Fruit fly (Drosophila melanogaster) whole organism, embryonic: Measurements from ENCODE around the gene upSET.

Experiments
- B-H2 ChIP-seq: fragments of 200-800 bp; sonication (Bioruptor generic); optimal IDR thresholded peaks from 2 replicates; lab custom pipeline; 2018; ENCODE audit warnings: missing biosample characterization, mild to moderate bottlenecking, missing genetic modification characterization
- CG12104 ChIP-seq: fragments of 200-800 bp; sonication (Bioruptor generic); optimal IDR thresholded peaks from 3 replicates; lab custom pipeline; 2016; ENCODE audit warnings: missing biosample characterization, missing genetic modification characterization
- CG12236 ChIP-seq: fragments of 200-800 bp; sonication (Bioruptor generic); optimal IDR thresholded peaks from 2 replicates; lab custom pipeline; 2016; ENCODE audit warnings: missing biosample characterization, missing genetic modification characterization
- CG13775 ChIP-seq: fragments of 200-800 bp; sonication (Bioruptor generic); optimal IDR thresholded peaks from 3 replicates; lab custom pipeline; 2017; ENCODE audit warnings: missing biosample characterization, mild to moderate bottlenecking, missing genetic modification characterization
- CG15073 ChIP-seq: fragments of 200-800 bp; sonication (Bioruptor generic); optimal IDR thresholded peaks from 2 replicates; lab custom pipeline; 2016; ENCODE audit warnings: missing biosample characterization, missing genetic modification characterization
- CG15601 ChIP-seq: fragments of 200-800 bp; sonication (Bioruptor generic); optimal IDR thresholded peaks from 3 replicates; lab custom pipeline; 2019; ENCODE audit warnings: missing biosample characterization, mild to moderate bottlenecking, missing genetic modification characterization, moderate library complexity
- CG18476 ChIP-seq: fragments of 200-800 bp; sonication (Bioruptor generic); optimal IDR thresholded peaks from 2 replicates; lab custom pipeline; 2016; ENCODE audit warnings: missing biosample characterization, mild to moderate bottlenecking, missing genetic modification characterization
- CG18764 ChIP-seq: fragments of 200-800 bp; sonication (Bioruptor generic); optimal IDR thresholded peaks from 3 replicates; lab custom pipeline; 2016; ENCODE audit warnings: missing biosample characterization, missing genetic modification characterization
- CG3838 ChIP-seq: fragments of 200-800 bp; sonication (Bioruptor generic); optimal IDR thresholded peaks from 3 replicates; lab custom pipeline; 2016; ENCODE audit warnings: missing biosample characterization, missing genetic modification characterization
- CG4404 ChIP-seq: fragments of 200-800 bp; sonication (Bioruptor generic); IDR thresholded peaks from 2 replicates; pipeline ENCODE4 v1.3.6; 2022; ENCODE audit warnings: missing biosample characterization, missing genetic modification characterization
- CG6175 ChIP-seq: fragments of 200-800 bp; sonication (Bioruptor generic); IDR thresholded peaks from 3 replicates; pipeline ENCODE4 v1.3.6; 2022; ENCODE audit warnings: missing biosample characterization, missing genetic modification characterization
- CG7786 ChIP-seq: fragments of 200-800 bp; sonication (Bioruptor generic); optimal IDR thresholded peaks from 2 replicates; lab custom pipeline; 2016; ENCODE audit warnings: missing biosample characterization, missing genetic modification characterization
- CG8478 ChIP-seq: fragments of >200 bp; optimal IDR thresholded peaks from 2 replicates; lab custom pipeline; 2018
- CG9437 ChIP-seq: fragments of 200-800 bp; sonication (Bioruptor generic); optimal IDR thresholded peaks from 2 replicates; lab custom pipeline; 2018; ENCODE audit warnings: missing biosample characterization, mild to moderate bottlenecking, missing genetic modification characterization
- CG9817 ChIP-seq: fragments of 200-800 bp; sonication (Bioruptor generic); optimal IDR thresholded peaks from 2 replicates; lab custom pipeline; 2018; ENCODE audit warnings: missing biosample characterization, mild to moderate bottlenecking, missing genetic modification characterization, moderate library complexity
- CTCF ChIP-seq: fragments of 200-800 bp; sonication (Bioruptor generic); optimal IDR thresholded peaks from 2 replicates; lab custom pipeline; 2017; ENCODE audit warnings: missing biosample characterization, mild to moderate bottlenecking, missing genetic modification characterization, moderate library complexity
- D19A ChIP-seq: fragments of 200-800 bp; optimal IDR thresholded peaks from 3 replicates; lab custom pipeline; 2019; ENCODE audit warnings: missing biosample characterization, mild to moderate bottlenecking, missing genetic modification characterization, moderate library complexity
- Dp ChIP-seq: fragments of 200-800 bp; sonication (Bioruptor generic); optimal IDR thresholded peaks from 2 replicates; lab custom pipeline; 2018; ENCODE audit warnings: missing biosample characterization, mild to moderate bottlenecking, missing genetic modification characterization, moderate library complexity
- Dref ChIP-seq: fragments of 200-800 bp; sonication (Bioruptor generic); IDR thresholded peaks from 2 replicates; pipeline ENCODE4 v1.3.6; 2022; ENCODE audit warnings: missing biosample characterization, missing genetic modification characterization
- Hr39 ChIP-seq: fragments of >200 bp; optimal IDR thresholded peaks from 2 replicates; lab custom pipeline; 2017
- Hr78 ChIP-seq, 2 experiments: fragments of 200-800 bp in 1 of 2; fragments of >200 bp in 1 of 2; sonication (Bioruptor generic) in 1 of 2; optimal IDR thresholded peaks; 2 replicates each; lab custom pipeline; 2017 to 2019; ENCODE audit warnings: missing biosample characterization in 2 of 2, missing genetic modification characterization in 2 of 2, mild to moderate bottlenecking in 1 of 2, moderate library complexity in 1 of 2
- Hsf ChIP-seq: fragments of 200-800 bp; sonication (Bioruptor generic); optimal IDR thresholded peaks from 3 replicates; lab custom pipeline; 2016; ENCODE audit warnings: missing biosample characterization, missing genetic modification characterization
- Lhr ChIP-seq: fragments of 200-800 bp; sonication (Bioruptor generic); optimal IDR thresholded peaks from 3 replicates; lab custom pipeline; 2017; ENCODE audit warnings: mild to moderate bottlenecking, missing biosample characterization, missing genetic modification reagents, missing genetic modification characterization
- MBD-R2 ChIP-seq: fragments of 200-800 bp; sonication (Bioruptor generic); IDR thresholded peaks from 2 replicates; pipeline ENCODE4 v1.3.6; 2022; ENCODE audit warnings: missing biosample characterization, missing genetic modification characterization
- Meics ChIP-seq: fragments of 200-800 bp; sonication (Bioruptor generic); optimal IDR thresholded peaks from 2 replicates; lab custom pipeline; 2017; ENCODE audit warnings: missing biosample characterization, mild to moderate bottlenecking, missing genetic modification characterization
- NC2β ChIP-seq: fragments of 200-800 bp; sonication (Bioruptor generic); optimal IDR thresholded peaks from 2 replicates; lab custom pipeline; 2016; ENCODE audit warnings: missing biosample characterization, missing genetic modification characterization
- Opbp ChIP-seq: fragments of 200-800 bp; sonication (Bioruptor generic); IDR thresholded peaks from 3 replicates; pipeline ENCODE4 v1.3.6; 2022; ENCODE audit warnings: missing biosample characterization, missing genetic modification characterization; ENCODE audit not compliant: partially characterized antibody
- Optix ChIP-seq: fragments of 200-800 bp; sonication (Bioruptor generic); IDR thresholded peaks from 3 replicates; pipeline ENCODE4 v1.3.6; 2022; ENCODE audit warnings: missing biosample characterization, missing genetic modification characterization
- Scr ChIP-seq: fragments of 200-800 bp; sonication (Bioruptor generic); IDR thresholded peaks from 2 replicates; pipeline ENCODE4 v1.3.6; 2022; ENCODE audit warnings: missing biosample characterization, missing genetic modification characterization; ENCODE audit not compliant: partially characterized antibody
- Sry-δ ChIP-seq: fragments of 200-800 bp; sonication (Bioruptor generic); optimal IDR thresholded peaks from 2 replicates; lab custom pipeline; 2016; ENCODE audit warnings: missing biosample characterization, missing genetic modification characterization
- Stat92E ChIP-seq, 3 experiments: fragments of >200 bp in 2 of 3; fragments of 200-800 bp in 1 of 3; sonication (Bioruptor generic) in 1 of 3; optimal IDR thresholded peaks; 2 replicates each; lab custom pipeline; 2017 to 2019; ENCODE audit warnings: missing biosample characterization in 3 of 3, missing genetic modification characterization in 3 of 3, mild to moderate bottlenecking in 1 of 3, moderate library complexity in 1 of 3
- Usf ChIP-seq: fragments of 200-800 bp; sonication (Bioruptor generic); optimal IDR thresholded peaks from 2 replicates; lab custom pipeline; 2017; ENCODE audit warnings: missing genotype, missing biosample characterization, missing genetic modification characterization
- Xrp1 ChIP-seq: fragments of 200-800 bp; sonication (Bioruptor generic); IDR thresholded peaks from 2 replicates; pipeline ENCODE4 v1.3.6; 2022; ENCODE audit warnings: missing biosample characterization, missing genetic modification characterization
- al ChIP-seq: fragments of 200-800 bp; sonication (Bioruptor generic); IDR thresholded peaks from 2 replicates; pipeline ENCODE4 v1.3.6; 2022; ENCODE audit warnings: missing biosample characterization, missing genetic modification characterization
- ap ChIP-seq: fragments of 200-800 bp; sonication (Bioruptor generic); IDR thresholded peaks from 2 replicates; pipeline ENCODE4 v1.3.6; 2022; ENCODE audit warnings: missing biosample characterization, missing genetic modification characterization
- ase ChIP-seq: fragments of 200-800 bp; sonication (Bioruptor generic); IDR thresholded peaks from 3 replicates; pipeline ENCODE4 v1.3.6; 2022; ENCODE audit warnings: missing biosample characterization, missing genetic modification characterization
- bcd ChIP-seq: fragments of 200-800 bp; sonication (Bioruptor generic); optimal IDR thresholded peaks from 2 replicates; lab custom pipeline; 2017; ENCODE audit warnings: missing biosample characterization, mild to moderate bottlenecking, missing genetic modification characterization
- cato ChIP-seq: fragments of 200-800 bp; sonication (Bioruptor generic); optimal IDR thresholded peaks from 2 replicates; lab custom pipeline; 2016; ENCODE audit warnings: missing biosample characterization, missing genetic modification characterization, borderline replicate concordance
- ci ChIP-seq: fragments of 200-800 bp; sonication (Bioruptor generic); IDR thresholded peaks from 3 replicates; pipeline ENCODE4 v1.3.6; 2022; ENCODE audit warnings: missing biosample characterization, missing genetic modification characterization
- danr ChIP-seq: fragments of 200-800 bp; sonication (Bioruptor generic); IDR thresholded peaks from 2 replicates; pipeline ENCODE4 v1.3.6; 2022; ENCODE audit warnings: missing biosample characterization, missing genetic modification characterization
- exex ChIP-seq: fragments of 200-800 bp; sonication (Bioruptor generic); optimal IDR thresholded peaks from 4 replicates; lab custom pipeline; 2018; ENCODE audit warnings: missing biosample characterization, mild to moderate bottlenecking, missing genetic modification characterization, moderate library complexity
- gcm ChIP-seq: fragments of 200-800 bp; sonication (Bioruptor generic); optimal IDR thresholded peaks from 2 replicates; lab custom pipeline; 2019; ENCODE audit warnings: missing biosample characterization, mild to moderate bottlenecking, missing genetic modification characterization, moderate library complexity
- gem ChIP-seq: fragments of 200-800 bp; sonication (Bioruptor generic); optimal IDR thresholded peaks from 2 replicates; lab custom pipeline; 2019; ENCODE audit warnings: missing biosample characterization, mild to moderate bottlenecking, missing genetic modification characterization, moderate library complexity
- ken ChIP-seq: fragments of 200-800 bp; sonication (Bioruptor generic); IDR thresholded peaks from 3 replicates; pipeline ENCODE4 v1.3.6; 2022; ENCODE audit warnings: missing biosample characterization, missing genetic modification characterization
- nom ChIP-seq: fragments of 200-800 bp; sonication (Bioruptor generic); optimal IDR thresholded peaks from 2 replicates; lab custom pipeline; 2017; ENCODE audit warnings: missing biosample characterization, missing genetic modification characterization, mild to moderate bottlenecking, moderate library complexity, missing genetic modification reagents
- onecut ChIP-seq: fragments of 200-800 bp; sonication (Bioruptor generic); IDR thresholded peaks from 2 replicates; pipeline ENCODE4 v1.3.6; 2022; ENCODE audit warnings: missing biosample characterization, missing genetic modification characterization
- pb ChIP-seq: fragments of 200-800 bp; sonication (Bioruptor generic); optimal IDR thresholded peaks from 3 replicates; lab custom pipeline; 2016; ENCODE audit warnings: missing biosample characterization, missing genetic modification characterization
- prd ChIP-seq, 3 experiments: fragments of >200 bp in 2 of 3; fragments of 200-800 bp in 1 of 3; sonication (Bioruptor generic) in 1 of 3; optimal IDR thresholded peaks in 2 of 3; IDR thresholded peaks in 1 of 3; 2 replicates in 2 of 3; 3 replicates in 1 of 3; pipeline versions ENCODE4 v1.3.6 to Lab custom; 2017 to 2022; ENCODE audit warnings: missing biosample characterization in 1 of 3, missing genetic modification characterization in 1 of 3
- sisA ChIP-seq: fragments of 200-800 bp; sonication (Bioruptor generic); IDR thresholded peaks from 2 replicates; pipeline ENCODE4 v1.3.6; 2022; ENCODE audit warnings: missing biosample characterization, missing genetic modification characterization
- tap ChIP-seq: fragments of 200-800 bp; optimal IDR thresholded peaks from 3 replicates; lab custom pipeline; 2019; ENCODE audit warnings: missing biosample characterization, mild to moderate bottlenecking, missing genetic modification characterization, moderate library complexity
- tio ChIP-seq: fragments of 200-800 bp; sonication (Bioruptor generic); optimal IDR thresholded peaks from 2 replicates; lab custom pipeline; 2017; ENCODE audit warnings: missing biosample characterization, missing genetic modification characterization, inconsistent platforms
- tll ChIP-seq, 2 experiments: fragments of 200-800 bp in 1 of 2; fragments of >200 bp in 1 of 2; sonication (Bioruptor generic) in 1 of 2; optimal IDR thresholded peaks; 2 replicates each; lab custom pipeline; 2017 to 2019; ENCODE audit warnings: missing biosample characterization in 2 of 2, missing genetic modification characterization in 2 of 2, mild to moderate bottlenecking in 1 of 2, moderate library complexity in 1 of 2
- trem ChIP-seq: fragments of 200-800 bp; optimal IDR thresholded peaks from 3 replicates; lab custom pipeline; 2019; ENCODE audit warnings: missing biosample characterization, mild to moderate bottlenecking, missing genetic modification characterization, moderate library complexity

upSET gene

DNA sequence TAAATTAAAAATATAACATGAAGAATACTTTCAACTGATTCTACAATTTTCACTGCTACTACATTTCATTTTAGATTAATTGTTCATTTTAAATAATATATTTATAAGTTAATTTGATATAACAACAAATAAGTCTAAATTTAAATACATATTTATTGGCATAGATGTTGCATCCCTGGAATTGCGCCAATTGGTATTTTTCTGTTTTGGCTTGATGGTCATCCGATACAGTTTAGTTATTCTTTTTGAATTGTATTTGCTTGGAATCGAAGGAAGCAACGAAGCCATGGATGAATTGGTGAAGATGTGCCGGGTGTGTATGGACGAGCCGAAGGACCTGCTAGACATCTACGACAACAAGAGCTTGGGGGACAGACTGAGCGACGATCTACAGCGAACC is 4.9 kb upstream of the upSET start, which contains the start of gene CG17361 (continued):
- TF ChIP-seq CG12104, result no peak
- no peak for TF ChIP-seq CTCF (GFP tag; lab: Kevin White, UChicago)
- TF ChIP-seq Usf, result no peak
- TF ChIP-seq D19A, result peak; percentile 19
- no peak for TF ChIP-seq CG7786 (GFP tag; lab: Kevin White, UChicago)
- TF ChIP-seq CG4404 (GFP tag; lab: Robert Waterston, UW), result no peak
- no peak for TF ChIP-seq Xrp1
- TF ChIP-seq ase, result no peak
- TF ChIP-seq Sry-δ, result no peak
- TF ChIP-seq CG8478 (lab: Kevin White, UChicago), result no peak
- no peak for TF ChIP-seq ken (GFP tag; lab: Robert Waterston, UW)
- no peak for TF ChIP-seq Hsf
- no peak for TF ChIP-seq NC2β
- TF ChIP-seq gcm (GFP tag; lab: Kevin White, UChicago), result no peak
- TF ChIP-seq MBD-R2 (GFP tag; lab: Robert Waterston, UW), result peak; percentile 77
- TF ChIP-seq Dp, result peak; percentile 23
- no peak for TF ChIP-seq Hr78 (GFP tag; optimal IDR thresholded peaks at IDR 0.05; lab: Kevin White, UChicago)
- TF ChIP-seq ci, result no peak
- no peak for TF ChIP-seq CG3838 (GFP tag; lab: Kevin White, UChicago)
- no peak for TF ChIP-seq CG13775 (GFP tag; lab: Kevin White, UChicago)
- no peak for TF ChIP-seq CG6175 (GFP tag; lab: Robert Waterston, UW)
- TF ChIP-seq Meics, result no peak
- no peak for TF ChIP-seq Opbp (GFP tag; lab: Robert Waterston, UW)
- TF ChIP-seq prd (optimal IDR thresholded peaks at IDR 0.05; lab: Kevin White, UChicago), result no peak
- no peak for TF ChIP-seq prd (GFP tag; IDR thresholded peaks at IDR 0.05; lab: Robert Waterston, UW)
- no peak for TF ChIP-seq cato (GFP tag; lab: Kevin White, UChicago)
- TF ChIP-seq CG9817 (tag; lab: Kevin White, UChicago), result no peak
- peak; percentile 22 for TF ChIP-seq trem (tag; lab: Kevin White, UChicago)
- TF ChIP-seq onecut (GFP tag; lab: Robert Waterston, UW), result no peak
- TF ChIP-seq CG15601 (tag; lab: Kevin White, UChicago), result no peak
- no peak for TF ChIP-seq sisA (GFP tag; lab: Robert Waterston, UW)
- peak; percentile 27 for TF ChIP-seq gem (tag; lab: Kevin White, UChicago)
- no peak for TF ChIP-seq tio
- TF ChIP-seq Hr39, result no peak
- no peak for TF ChIP-seq CG18476 (GFP tag; lab: Kevin White, UChicago)
- no peak for TF ChIP-seq Stat92E (GFP tag; optimal IDR thresholded peaks at IDR 0.05; lab: Kevin White, UChicago)
- TF ChIP-seq CG9437, result no peak
- TF ChIP-seq al, result no peak
- no peak for TF ChIP-seq tap (tag; lab: Kevin White, UChicago)
- no peak for TF ChIP-seq CG18764
- no peak for TF ChIP-seq Optix (GFP tag; lab: Robert Waterston, UW)
- no peak for TF ChIP-seq ap
- TF ChIP-seq Lhr, result no peak
- no peak for TF ChIP-seq nom (GFP tag; lab: Kevin White, UChicago)
- no peak for TF ChIP-seq B-H2
- TF ChIP-seq pb (GFP tag; lab: Kevin White, UChicago), result no peak
- no peak for TF ChIP-seq Dref (GFP tag; lab: Robert Waterston, UW)
- TF ChIP-seq CG15073 (GFP tag; lab: Kevin White, UChicago), result no peak
- TF ChIP-seq CG12236 (GFP tag; lab: Kevin White, UChicago), result no peak
- TF ChIP-seq exex (tag; lab: Kevin White, UChicago), result no peak
- TF ChIP-seq Scr (GFP tag; lab: Robert Waterston, UW), result no peak
- TF ChIP-seq bcd (GFP tag; lab: Kevin White, UChicago), result no peak
- TF ChIP-seq danr (GFP tag; lab: Robert Waterston, UW), result no peak
- no peak for TF ChIP-seq tll (GFP tag; optimal IDR thresholded peaks at IDR 0.05; lab: Kevin White, UChicago)
